Fruit fly (Drosophila melanogaster) whole organism, embryonic: ENCODE measurements around the gene Irp-1B.

Source experiments
- CG10274 ChIP-seq: fragments of 200-800 bp; sonication (Bioruptor generic); optimal IDR thresholded peaks from 3 replicates; lab custom pipeline; 2017; ENCODE audit warnings: missing biosample characterization, mild to moderate bottlenecking, missing genetic modification characterization
- CG11504 ChIP-seq: fragments of 200-800 bp; sonication (Bioruptor generic); optimal IDR thresholded peaks from 3 replicates; lab custom pipeline; 2019; ENCODE audit warnings: missing biosample characterization, mild to moderate bottlenecking, missing genetic modification characterization, moderate library complexity
- CG12071 ChIP-seq: fragments of 200-800 bp; sonication (Bioruptor generic); optimal IDR thresholded peaks from 3 replicates; lab custom pipeline; 2018; ENCODE audit warnings: missing biosample characterization, mild to moderate bottlenecking, missing genetic modification characterization
- CG14667 ChIP-seq: fragments of 200-800 bp; sonication (Bioruptor generic); IDR thresholded peaks from 2 replicates; pipeline ENCODE4 v1.3.6; 2022; ENCODE audit warnings: missing biosample characterization, missing genetic modification characterization
- CG14710 ChIP-seq: fragments of 200-800 bp; sonication (Bioruptor generic); optimal IDR thresholded peaks from 3 replicates; lab custom pipeline; 2019; ENCODE audit warnings: missing biosample characterization, mild to moderate bottlenecking, missing genetic modification characterization, moderate library complexity
- CG14965 ChIP-seq: fragments of 200-800 bp; sonication (Bioruptor generic); optimal IDR thresholded peaks from 2 replicates; lab custom pipeline; 2016; ENCODE audit warnings: missing biosample characterization, missing genetic modification characterization, borderline replicate concordance
- CG15011 ChIP-seq: fragments of 200-800 bp; sonication (Bioruptor generic); optimal IDR thresholded peaks from 3 replicates; lab custom pipeline; 2018; ENCODE audit warnings: missing biosample characterization, mild to moderate bottlenecking, missing genetic modification characterization
- CG17328 ChIP-seq: fragments of 200-800 bp; sonication (Bioruptor generic); IDR thresholded peaks from 2 replicates; pipeline ENCODE4 v1.3.6; 2022; ENCODE audit warnings: missing biosample characterization, missing genetic modification characterization
- CG18011 ChIP-seq: fragments of 200-800 bp; sonication (Bioruptor generic); optimal IDR thresholded peaks from 2 replicates; lab custom pipeline; 2017; ENCODE audit warnings: missing biosample characterization, missing genetic modification characterization, mild to moderate bottlenecking, moderate library complexity, missing genotype
- CG18476 ChIP-seq: fragments of 200-800 bp; sonication (Bioruptor generic); optimal IDR thresholded peaks from 2 replicates; lab custom pipeline; 2016; ENCODE audit warnings: missing biosample characterization, mild to moderate bottlenecking, missing genetic modification characterization
- CG18764 ChIP-seq: fragments of 200-800 bp; sonication (Bioruptor generic); optimal IDR thresholded peaks from 3 replicates; lab custom pipeline; 2016; ENCODE audit warnings: missing biosample characterization, missing genetic modification characterization
- CG2712 ChIP-seq: fragments of 200-800 bp; optimal IDR thresholded peaks from 3 replicates; lab custom pipeline; 2019; ENCODE audit warnings: missing biosample characterization, mild to moderate bottlenecking, missing genetic modification characterization, moderate library complexity
- CG2889 ChIP-seq: fragments of 200-800 bp; sonication (Bioruptor generic); IDR thresholded peaks from 3 replicates; pipeline ENCODE4 v1.3.6; 2022; ENCODE audit warnings: missing biosample characterization, missing genetic modification characterization
- CG33213 ChIP-seq: fragments of 200-800 bp; sonication (Bioruptor generic); optimal IDR thresholded peaks from 3 replicates; lab custom pipeline; 2016; ENCODE audit warnings: missing biosample characterization, missing genetic modification characterization
- CG34376 ChIP-seq: fragments of 200-800 bp; sonication (Bioruptor generic); optimal IDR thresholded peaks from 2 replicates; lab custom pipeline; 2018; ENCODE audit warnings: missing biosample characterization, mild to moderate bottlenecking, missing genetic modification characterization
- CG3838 ChIP-seq: fragments of 200-800 bp; sonication (Bioruptor generic); optimal IDR thresholded peaks from 3 replicates; lab custom pipeline; 2016; ENCODE audit warnings: missing biosample characterization, missing genetic modification characterization
- CG4707 ChIP-seq: fragments of 200-800 bp; sonication (Bioruptor generic); optimal IDR thresholded peaks from 2 replicates; lab custom pipeline; 2018; ENCODE audit warnings: missing biosample characterization, mild to moderate bottlenecking, missing genetic modification characterization, moderate library complexity
- CG7372 ChIP-seq: fragments of 200-800 bp; sonication (Bioruptor generic); IDR thresholded peaks from 2 replicates; pipeline ENCODE4 v1.3.6; 2022; ENCODE audit warnings: missing biosample characterization, missing genetic modification characterization
- CG7786 ChIP-seq: fragments of 200-800 bp; sonication (Bioruptor generic); optimal IDR thresholded peaks from 2 replicates; lab custom pipeline; 2016; ENCODE audit warnings: missing biosample characterization, missing genetic modification characterization
- CG8281 ChIP-seq: fragments of 200-800 bp; sonication (Bioruptor generic); optimal IDR thresholded peaks from 2 replicates; lab custom pipeline; 2018; ENCODE audit warnings: missing biosample characterization, mild to moderate bottlenecking, missing genetic modification characterization, moderate library complexity
- CG9817 ChIP-seq: fragments of 200-800 bp; sonication (Bioruptor generic); optimal IDR thresholded peaks from 2 replicates; lab custom pipeline; 2018; ENCODE audit warnings: missing biosample characterization, mild to moderate bottlenecking, missing genetic modification characterization, moderate library complexity
- CHES-1-like ChIP-seq: fragments of 200-800 bp; sonication (Bioruptor generic); optimal IDR thresholded peaks from 2 replicates; lab custom pipeline; 2016; ENCODE audit warnings: missing biosample characterization, missing genetic modification characterization
- Gsc ChIP-seq: fragments of 200-800 bp; sonication (Bioruptor generic); IDR thresholded peaks from 2 replicates; pipeline ENCODE4 v1.3.6; 2022; ENCODE audit warnings: missing biosample characterization, missing genetic modification characterization
- Lhr ChIP-seq: fragments of 200-800 bp; sonication (Bioruptor generic); optimal IDR thresholded peaks from 3 replicates; lab custom pipeline; 2017; ENCODE audit warnings: mild to moderate bottlenecking, missing biosample characterization, missing genetic modification reagents, missing genetic modification characterization
- MBD-R2 ChIP-seq: fragments of 200-800 bp; sonication (Bioruptor generic); IDR thresholded peaks from 2 replicates; pipeline ENCODE4 v1.3.6; 2022; ENCODE audit warnings: missing biosample characterization, missing genetic modification characterization
- MTF-1 ChIP-seq: fragments of 200-800 bp; sonication (Bioruptor generic); optimal IDR thresholded peaks from 2 replicates; lab custom pipeline; 2018; ENCODE audit warnings: missing biosample characterization, mild to moderate bottlenecking, missing genetic modification characterization, borderline replicate concordance
- Max ChIP-seq: fragments of 200-800 bp; sonication (Bioruptor generic); optimal IDR thresholded peaks from 2 replicates; lab custom pipeline; 2016; ENCODE audit warnings: missing biosample characterization, mild to moderate bottlenecking, missing genetic modification characterization
- Med ChIP-seq: fragments of 200-800 bp; sonication (Bioruptor generic); peaks from one replicate; lab custom pipeline; 2016; ENCODE audit warnings: missing biosample characterization, missing genetic modification characterization, mild to moderate bottlenecking, inconsistent platforms, moderate library complexity
- NfI ChIP-seq: fragments of 200-800 bp; sonication (Bioruptor generic); optimal IDR thresholded peaks from 3 replicates; lab custom pipeline; 2018; ENCODE audit warnings: missing biosample characterization, mild to moderate bottlenecking, missing genetic modification characterization, moderate library complexity
- Ssrp ChIP-seq: fragments of 200-800 bp; sonication (Bioruptor generic); optimal IDR thresholded peaks from 2 replicates; lab custom pipeline; 2018; ENCODE audit warnings: missing biosample characterization, mild to moderate bottlenecking, missing genetic modification characterization, moderate library complexity
- Xrp1 ChIP-seq: fragments of 200-800 bp; sonication (Bioruptor generic); IDR thresholded peaks from 2 replicates; pipeline ENCODE4 v1.3.6; 2022; ENCODE audit warnings: missing biosample characterization, missing genetic modification characterization
- bab2 ChIP-seq: fragments of 200-800 bp; sonication (Bioruptor generic); optimal IDR thresholded peaks from 2 replicates; lab custom pipeline; 2016; ENCODE audit warnings: missing biosample characterization, missing genetic modification characterization
- br ChIP-seq: fragments of >200 bp; optimal IDR thresholded peaks from 2 replicates; lab custom pipeline; 2017
- chm ChIP-seq: fragments of 200-800 bp; sonication (Bioruptor generic); IDR thresholded peaks from 2 replicates; pipeline ENCODE4 v1.3.6; 2022; ENCODE audit warnings: missing biosample characterization, missing genetic modification characterization
- dan ChIP-seq: fragments of 200-800 bp; sonication (Bioruptor generic); IDR thresholded peaks from 2 replicates; pipeline ENCODE4 v1.3.6; 2022; ENCODE audit warnings: missing biosample characterization, missing genetic modification characterization
- danr ChIP-seq: fragments of 200-800 bp; sonication (Bioruptor generic); IDR thresholded peaks from 2 replicates; pipeline ENCODE4 v1.3.6; 2022; ENCODE audit warnings: missing biosample characterization, missing genetic modification characterization
- disco-r ChIP-seq: fragments of 200-800 bp; sonication (Bioruptor generic); optimal IDR thresholded peaks from 2 replicates; lab custom pipeline; 2016; ENCODE audit warnings: missing biosample characterization, missing genetic modification characterization
- gcm ChIP-seq: fragments of 200-800 bp; sonication (Bioruptor generic); optimal IDR thresholded peaks from 2 replicates; lab custom pipeline; 2019; ENCODE audit warnings: missing biosample characterization, mild to moderate bottlenecking, missing genetic modification characterization, moderate library complexity
- gro ChIP-seq: fragments of 200-800 bp; sonication (Bioruptor generic); optimal IDR thresholded peaks from 2 replicates; lab custom pipeline; 2016; ENCODE audit warnings: missing biosample characterization, missing genetic modification characterization
- gt ChIP-seq: fragments of 200-800 bp; sonication (Bioruptor generic); IDR thresholded peaks from 2 replicates; pipeline ENCODE4 v1.3.6; 2022; ENCODE audit warnings: missing biosample characterization, missing genetic modification characterization
- kay ChIP-seq: fragments of 200-800 bp; sonication (Bioruptor generic); optimal IDR thresholded peaks from 2 replicates; lab custom pipeline; 2016; ENCODE audit warnings: missing biosample characterization, missing genetic modification characterization
- lov ChIP-seq, 2 experiments: fragments of 200-800 bp in 1 of 2; fragments of >200 bp in 1 of 2; sonication (Bioruptor generic) in 1 of 2; IDR thresholded peaks in 1 of 2; optimal IDR thresholded peaks in 1 of 2; 2 replicates in 1 of 2; 3 replicates in 1 of 2; pipeline versions ENCODE4 v1.3.6 to Lab custom; 2017 to 2022; ENCODE audit warnings: missing biosample characterization in 1 of 2, missing genetic modification characterization in 1 of 2
- maf-S ChIP-seq: fragments of 200-800 bp; sonication (Bioruptor generic); optimal IDR thresholded peaks from 2 replicates; lab custom pipeline; 2016; ENCODE audit warnings: missing biosample characterization, missing genetic modification characterization
- nerfin-1 ChIP-seq: fragments of 200-800 bp; sonication (Bioruptor generic); optimal IDR thresholded peaks from 3 replicates; lab custom pipeline; 2019; ENCODE audit warnings: missing biosample characterization, mild to moderate bottlenecking, missing genetic modification characterization, moderate library complexity
- pb ChIP-seq: fragments of 200-800 bp; sonication (Bioruptor generic); optimal IDR thresholded peaks from 3 replicates; lab custom pipeline; 2016; ENCODE audit warnings: missing biosample characterization, missing genetic modification characterization
- run ChIP-seq: fragments of 200-800 bp; sonication (Bioruptor generic); optimal IDR thresholded peaks from 3 replicates; lab custom pipeline; 2018; ENCODE audit warnings: missing biosample characterization, mild to moderate bottlenecking, missing genetic modification characterization
- sisA ChIP-seq: fragments of 200-800 bp; sonication (Bioruptor generic); IDR thresholded peaks from 2 replicates; pipeline ENCODE4 v1.3.6; 2022; ENCODE audit warnings: missing biosample characterization, missing genetic modification characterization
- stc ChIP-seq: fragments of 200-800 bp; sonication (Bioruptor generic); IDR thresholded peaks from 2 replicates; pipeline ENCODE4 v1.3.6; 2022; ENCODE audit warnings: missing biosample characterization, missing genetic modification characterization
- vfl ChIP-seq: fragments of 200-800 bp; sonication (Bioruptor generic); optimal IDR thresholded peaks from 2 replicates; lab custom pipeline; 2016; ENCODE audit warnings: missing biosample characterization, missing genetic modification characterization
- wek ChIP-seq: fragments of 200-800 bp; sonication (Bioruptor generic); optimal IDR thresholded peaks from 3 replicates; lab custom pipeline; 2018; ENCODE audit warnings: missing biosample characterization, mild to moderate bottlenecking, missing genetic modification characterization, moderate library complexity
- zfh2 ChIP-seq: fragments of 200-800 bp; sonication (Bioruptor generic); optimal IDR thresholded peaks from 2 replicates; lab custom pipeline; 2016; ENCODE audit warnings: missing biosample characterization, missing genetic modification characterization

The Irp-1B gene

dm6 chr3R:10415923-10416322 lies 3.3 kb upstream of the Irp-1B start, which contains the start of gene CG6345 (continued):
- no peak for TF ChIP-seq CG2889 (GFP tag; lab: Robert Waterston, UW)
- no peak for TF ChIP-seq Gsc (GFP tag; lab: Robert Waterston, UW)
- peak; percentile 49; the same call in 1 of the 2 replicates for TF ChIP-seq CG14667
- TF ChIP-seq gro (GFP tag; lab: Kevin White, UChicago) = peak; percentile 74
- peak; percentile 34 for TF ChIP-seq zfh2 (GFP tag; lab: Kevin White, UChicago)
- TF ChIP-seq CG14965 = peak; percentile 100
- peak; percentile 70 for TF ChIP-seq bab2 (GFP tag; lab: Kevin White, UChicago)
- TF ChIP-seq CG8281 (tag; lab: Kevin White, UChicago) = peak; percentile 62
- TF ChIP-seq Max (GFP tag; lab: Kevin White, UChicago) = peak; percentile 85
- peak; percentile 85 for TF ChIP-seq CG18764
- TF ChIP-seq gt (GFP tag; lab: Robert Waterston, UW) = no peak
- TF ChIP-seq br (lab: Kevin White, UChicago) = no peak
- TF ChIP-seq CG34376 (GFP tag; lab: Kevin White, UChicago) = peak; percentile 86
- TF ChIP-seq CG17328 (GFP tag; lab: Robert Waterston, UW) = peak; percentile 78
- peak; percentile 59 for TF ChIP-seq sisA (GFP tag; lab: Robert Waterston, UW)
- TF ChIP-seq Ssrp (tag; lab: Kevin White, UChicago) = peak; percentile 54
- peak; percentile 86 for TF ChIP-seq Lhr
- TF ChIP-seq CG2712 = peak; percentile 88
- peak; percentile 90 for TF ChIP-seq NfI
- peak; percentile 4 for TF ChIP-seq kay (GFP tag; lab: Kevin White, UChicago)
- peak; percentile 90 for TF ChIP-seq CG33213 (GFP tag; lab: Kevin White, UChicago)
- TF ChIP-seq maf-S (GFP tag; lab: Kevin White, UChicago) = peak; percentile 70
- TF ChIP-seq lov (optimal IDR thresholded peaks at IDR 0.05; lab: Kevin White, UChicago) = no peak
- peak; percentile 88 for TF ChIP-seq lov (GFP tag; IDR thresholded peaks at IDR 0.05; lab: Robert Waterston, UW)
- peak; percentile 69 for TF ChIP-seq CG18476 (GFP tag; lab: Kevin White, UChicago)
- peak; percentile 98 for TF ChIP-seq Med
- peak; percentile 21 for TF ChIP-seq run (tag; lab: Kevin White, UChicago)
- TF ChIP-seq CG4707 (GFP tag; lab: Kevin White, UChicago) = peak; percentile 90
- peak; percentile 75 for TF ChIP-seq CG15011 (GFP tag; lab: Kevin White, UChicago)
- TF ChIP-seq CG7786 (GFP tag; lab: Kevin White, UChicago) = peak; percentile 32
- TF ChIP-seq CG18011 (GFP tag; lab: Kevin White, UChicago) = peak; percentile 56
- peak; percentile 23; the same call in 1 of the 2 replicates for TF ChIP-seq danr (GFP tag; lab: Robert Waterston, UW)
- TF ChIP-seq nerfin-1 (tag; lab: Kevin White, UChicago) = peak; percentile 80
- peak; percentile 85 for TF ChIP-seq wek (GFP tag; lab: Kevin White, UChicago)
- TF ChIP-seq dan (GFP tag; lab: Robert Waterston, UW) = no peak
- peak; percentile 55 for TF ChIP-seq CG10274 (GFP tag; lab: Kevin White, UChicago)
- peak; percentile 76 for TF ChIP-seq CHES-1-like (GFP tag; lab: Kevin White, UChicago)
- TF ChIP-seq chm (GFP tag; lab: Robert Waterston, UW) = peak; percentile 89
- peak; percentile 86 for TF ChIP-seq CG11504 (tag; lab: Kevin White, UChicago)
- TF ChIP-seq CG7372 (GFP tag; lab: Robert Waterston, UW) = peak; percentile 74
- TF ChIP-seq gcm (GFP tag; lab: Kevin White, UChicago) = peak; percentile 73
- peak; percentile 75 for TF ChIP-seq stc (GFP tag; lab: Robert Waterston, UW)
- peak; percentile 76 for TF ChIP-seq pb (GFP tag; lab: Kevin White, UChicago)
- peak; percentile 77 for TF ChIP-seq disco-r
- TF ChIP-seq MTF-1 (GFP tag; lab: Kevin White, UChicago) = peak; percentile 95
- peak; percentile 51 for TF ChIP-seq vfl (GFP tag; lab: Kevin White, UChicago)
- TF ChIP-seq MBD-R2 (GFP tag; lab: Robert Waterston, UW) = peak; percentile 94
- peak; percentile 89 for TF ChIP-seq CG12071 (GFP tag; lab: Kevin White, UChicago)
- peak; percentile 85 for TF ChIP-seq Xrp1 (GFP tag; lab: Robert Waterston, UW)
- TF ChIP-seq CG9817 = peak; percentile 65
- peak; percentile 75 for TF ChIP-seq CG3838 (GFP tag; lab: Kevin White, UChicago)
- peak; percentile 87 for TF ChIP-seq CG14710 (tag; lab: Kevin White, UChicago)
